Worm (Caenorhabditis elegans) whole organism, L1 larva: Measurements from ENCODE around the gene gcy-27.

ENCODE experiments used
- F16B12.6 ChIP-seq: fragments of 150-350 bp; optimal IDR thresholded peaks from 2 replicates; lab custom pipeline; 2014; ENCODE audit warnings: missing biosample characterization, missing genetic modification characterization
- Y116A8C.19 ChIP-seq: sonication (generic microtip); optimal IDR thresholded peaks from 2 replicates; lab custom pipeline; 2016; ENCODE audit warnings: missing compliant biosample characterization, missing genetic modification characterization, borderline replicate concordance
- aha-1 ChIP-seq: fragments of 150-350 bp; optimal IDR thresholded peaks from 2 replicates; lab custom pipeline; 2014; ENCODE audit warnings: missing biosample characterization, missing genetic modification characterization
- alr-1 ChIP-seq: fragments of 200-800 bp; sonication (Bioruptor generic); optimal IDR thresholded peaks from 2 replicates; lab custom pipeline; 2018; ENCODE audit warnings: borderline replicate concordance, mild to moderate bottlenecking, missing genetic modification characterization, missing compliant biosample characterization
- aly-2 ChIP-seq: fragments of 150-350 bp; optimal IDR thresholded peaks from 2 replicates; lab custom pipeline; 2014; ENCODE audit warnings: missing biosample characterization, missing genetic modification characterization
- ceh-63 ChIP-seq: fragments of 200-800 bp; sonication (Bioruptor generic); optimal IDR thresholded peaks from 2 replicates; lab custom pipeline; 2018; ENCODE audit warnings: mild to moderate bottlenecking, missing genetic modification characterization, missing compliant biosample characterization
- ceh-8 ChIP-seq: fragments of 200-800 bp; sonication (Bioruptor generic); optimal IDR thresholded peaks from 2 replicates; lab custom pipeline; 2018; ENCODE audit warnings: mild to moderate bottlenecking, missing genetic modification characterization, moderate library complexity, missing compliant biosample characterization
- ceh-82 ChIP-seq, 3 experiments: fragments of 150-350 bp in 1 of 3; sonication (generic microtip) in 2 of 3; optimal IDR thresholded peaks; 2 replicates each; lab custom pipeline; 2014 to 2017; ENCODE audit warnings: missing biosample characterization in 3 of 3, missing genetic modification characterization in 3 of 3
- ceh-90 ChIP-seq: sonication (generic microtip); optimal IDR thresholded peaks from 2 replicates; lab custom pipeline; 2016; ENCODE audit warnings: missing genetic modification characterization, missing compliant biosample characterization
- ces-1 ChIP-seq: fragments of 150-350 bp; optimal IDR thresholded peaks from 2 replicates; lab custom pipeline; 2014; ENCODE audit warnings: missing biosample characterization, missing genetic modification reagents, missing genetic modification characterization
- dpl-1 ChIP-seq, 3 experiments: fragments of 150-350 bp in 2 of 3; sonication (generic microtip) in 1 of 3; optimal IDR thresholded peaks; 2 replicates each; lab custom pipeline; 2014 to 2017; ENCODE audit warnings: missing biosample characterization in 3 of 3, missing genetic modification characterization in 3 of 3, missing genetic modification reagents in 3 of 3
- dsc-1 ChIP-seq: sonication (generic microtip); optimal IDR thresholded peaks from 2 replicates; lab custom pipeline; 2016; ENCODE audit warnings: mild to moderate bottlenecking, missing genetic modification characterization, missing compliant biosample characterization
- efl-1 ChIP-seq, 4 experiments: fragments of 150-350 bp; optimal IDR thresholded peaks in 3 of 4; peaks in 1 of 4; 1 replicate in 1 of 4; 2 replicates in 3 of 4; lab custom pipeline; 2014; ENCODE audit warnings: missing biosample characterization in 2 of 4, missing genetic modification characterization in 2 of 4, missing genetic modification reagents in 2 of 4
- elt-2 ChIP-seq: sonication (generic microtip); optimal IDR thresholded peaks from 2 replicates; lab custom pipeline; 2016; ENCODE audit warnings: missing genetic modification characterization, mild to moderate bottlenecking, inconsistent platforms, missing compliant biosample characterization, missing genetic modification reagents
- ets-5 ChIP-seq: fragments of 200-800 bp; sonication (Bioruptor generic); IDR thresholded peaks from 2 replicates; pipeline ENCODE4 v1.3.6; 2022; ENCODE audit warnings: missing genetic modification characterization, missing compliant biosample characterization
- fos-1 ChIP-seq: fragments of 150-350 bp; optimal IDR thresholded peaks from 2 replicates; lab custom pipeline; 2014; ENCODE audit warnings: missing biosample characterization, missing genetic modification characterization
- irx-1 ChIP-seq: sonication (generic microtip); optimal IDR thresholded peaks from 2 replicates; lab custom pipeline; 2016; ENCODE audit warnings: missing genetic modification characterization, missing compliant biosample characterization
- isw-1 ChIP-seq: fragments of 200-800 bp; sonication (Bioruptor generic); IDR thresholded peaks from 2 replicates; pipeline ENCODE4 v1.3.6; 2022; ENCODE audit warnings: missing genetic modification characterization, missing compliant biosample characterization
- jun-1 ChIP-seq: fragments of 150-350 bp; optimal IDR thresholded peaks from 2 replicates; lab custom pipeline; 2014; ENCODE audit warnings: missing biosample characterization, missing genetic modification reagents, missing genetic modification characterization
- lin-35 ChIP-seq, 2 experiments: fragments of 150-350 bp; optimal IDR thresholded peaks; 2 replicates each; lab custom pipeline; 2014; ENCODE audit warnings: missing biosample characterization in 2 of 2, missing genetic modification characterization in 2 of 2, missing genetic modification reagents in 2 of 2
- lir-3 ChIP-seq: sonication (generic microtip); optimal IDR thresholded peaks from 2 replicates; lab custom pipeline; 2016; ENCODE audit warnings: mild to moderate bottlenecking, missing genetic modification characterization, moderate library complexity, missing compliant biosample characterization; ENCODE audit not compliant: poor library complexity
- mdl-1 ChIP-seq, 2 experiments: fragments of 150-350 bp; optimal IDR thresholded peaks; 2 replicates each; lab custom pipeline; 2014 to 2017; ENCODE audit warnings: missing biosample characterization in 2 of 2, missing genetic modification characterization in 2 of 2, inconsistent platforms in 1 of 2
- nhr-12 ChIP-seq: sonication (generic microtip); optimal IDR thresholded peaks from 2 replicates; lab custom pipeline; 2017; ENCODE audit warnings: missing biosample characterization, missing genetic modification characterization
- nhr-19 ChIP-seq: fragments of 200-800 bp; sonication (Bioruptor generic); conservative IDR thresholded peaks from 2 replicates; pipeline ENCODE4 v1.3.6; 2022; ENCODE audit warnings: missing genetic modification characterization, missing compliant biosample characterization
- nhr-20 ChIP-seq: sonication (generic microtip); optimal IDR thresholded peaks from 2 replicates; lab custom pipeline; 2016; ENCODE audit warnings: mild to moderate bottlenecking, missing genetic modification characterization, missing compliant biosample characterization
- nhr-47 ChIP-seq: sonication (generic microtip); optimal IDR thresholded peaks from 2 replicates; lab custom pipeline; 2016; ENCODE audit warnings: mild to moderate bottlenecking, missing genetic modification characterization, moderate library complexity, missing compliant biosample characterization
- nhr-77 ChIP-seq: fragments of 150-350 bp; optimal IDR thresholded peaks from 2 replicates; lab custom pipeline; 2014; ENCODE audit warnings: missing biosample characterization, missing genetic modification characterization
- nhr-84 ChIP-seq: sonication (generic microtip); optimal IDR thresholded peaks from 2 replicates; lab custom pipeline; 2017; ENCODE audit warnings: missing biosample characterization, missing genetic modification characterization
- nhr-85 ChIP-seq: sonication (generic microtip); peaks from one replicate; lab custom pipeline; 2016; ENCODE audit warnings: missing genetic modification characterization, inconsistent platforms, missing compliant biosample characterization
- nhr-90 ChIP-seq: sonication (generic microtip); optimal IDR thresholded peaks from 2 replicates; lab custom pipeline; 2016; ENCODE audit warnings: mild to moderate bottlenecking, missing genetic modification characterization, missing compliant biosample characterization; ENCODE audit not compliant: poor library complexity
- pax-3 ChIP-seq: fragments of 200-800 bp; sonication (Bioruptor generic); optimal IDR thresholded peaks from 2 replicates; lab custom pipeline; 2018; ENCODE audit warnings: mild to moderate bottlenecking, missing genetic modification characterization, moderate library complexity, missing compliant biosample characterization
- pqm-1 ChIP-seq: sonication (generic microtip); optimal IDR thresholded peaks from 3 replicates; lab custom pipeline; 2017; ENCODE audit warnings: missing biosample characterization, missing genetic modification characterization
- skn-1 ChIP-seq: fragments of 150-350 bp; optimal IDR thresholded peaks from 2 replicates; lab custom pipeline; 2014; ENCODE audit warnings: missing biosample characterization, missing genetic modification characterization
- sox-4 ChIP-seq: sonication (generic microtip); optimal IDR thresholded peaks from 2 replicates; lab custom pipeline; 2016; ENCODE audit warnings: missing genetic modification characterization, missing compliant biosample characterization
- sup-37 ChIP-seq: fragments of 200-800 bp; sonication (Bioruptor generic); optimal IDR thresholded peaks from 2 replicates; lab custom pipeline; 2018; ENCODE audit warnings: mild to moderate bottlenecking, missing genetic modification characterization, missing compliant biosample characterization
- swsn-7 ChIP-seq: sonication (generic microtip); optimal IDR thresholded peaks from 2 replicates; lab custom pipeline; 2016; ENCODE audit warnings: missing genetic modification characterization, missing compliant biosample characterization
- tbx-2 ChIP-seq: sonication (generic microtip); optimal IDR thresholded peaks from 2 replicates; lab custom pipeline; 2016; ENCODE audit warnings: missing genetic modification characterization, missing compliant biosample characterization
- unc-130 ChIP-seq: fragments of 150-350 bp; optimal IDR thresholded peaks from 2 replicates; lab custom pipeline; 2017; ENCODE audit warnings: missing biosample characterization, missing genetic modification characterization, inconsistent platforms
- unc-62 ChIP-seq: fragments of 150-350 bp; optimal IDR thresholded peaks from 2 replicates; lab custom pipeline; 2014; ENCODE audit warnings: missing biosample characterization, missing genetic modification reagents, missing genetic modification characterization
- unc-86 ChIP-seq: sonication (generic microtip); optimal IDR thresholded peaks from 2 replicates; lab custom pipeline; 2016; ENCODE audit warnings: missing genetic modification characterization, missing compliant biosample characterization
- vab-15 ChIP-seq: sonication (generic microtip); optimal IDR thresholded peaks from 2 replicates; lab custom pipeline; 2017; ENCODE audit warnings: missing genotype, mild to moderate bottlenecking, missing genetic modification characterization, missing compliant biosample characterization
- zag-1 ChIP-seq: fragments of 150-350 bp; optimal IDR thresholded peaks from 2 replicates; lab custom pipeline; 2014; ENCODE audit warnings: missing biosample characterization, missing genetic modification characterization
- zip-4 ChIP-seq: fragments of 200-800 bp; sonication (Bioruptor generic); optimal IDR thresholded peaks from 2 replicates; lab custom pipeline; 2018; ENCODE audit warnings: mild to moderate bottlenecking, missing genetic modification characterization, moderate library complexity, missing compliant biosample characterization

The gcy-27 gene

ce11 chrIV:17467325-17467724 is 30.9 kb upstream of the gcy-27 start, which contains the start of gene elo-2:
Gene elo-2 (minus strand): TSS chrIV:17467408.
- TF ChIP-seq elt-2 (tag; lab: Kevin White, UChicago) (peak; percentile 92), unc-62 (GFP tag; lab: Kevin White, UChicago) (no peak), ces-1 (GFP tag; lab: Kevin White, UChicago) (no peak), irx-1 (tag; lab: Kevin White, UChicago) (no peak), efl-1 (optimal IDR thresholded peaks at IDR 0.05; lab: Kevin White, UChicago) (no peak), efl-1 (GFP tag; optimal IDR thresholded peaks at IDR 0.05 in 1 of 2; lab: Kevin White, UChicago) (peak in 1 of 2 experiments; percentile 68), nhr-90 (tag; lab: Kevin White, UChicago) (no peak), lin-35 (GFP tag; optimal IDR thresholded peaks at IDR 0.05; lab: Kevin White, UChicago) (peak in 1 of 2 experiments; percentile 18)

ce11 chrIV:17465886-17466285 is 29.4 kb upstream of the gcy-27 start, which contains the start of gene F11E6.6:
Gene F11E6.6 (minus strand): TSS chrIV:17465986.
- no peak for TF ChIP-seq swsn-7 (tag; lab: Kevin White, UChicago)

ce11 chrIV:17463108-17463608 is 26.7 kb upstream of the gcy-27 start, which contains the start of gene F11E6.10:
Gene F11E6.10 (minus strand): TSS chrIV:17463158.
- TF ChIP-seq ceh-82 (tag; optimal IDR thresholded peaks at IDR 0.05; lab: Kevin White, UChicago) (no peak), ets-5 (GFP tag; lab: Robert Waterston, UW) (no peak), dsc-1 (tag; lab: Kevin White, UChicago) (peak; percentile 79), unc-130 (no peak), aly-2 (no peak), ceh-63 (GFP tag; lab: Kevin White, UChicago) (no peak), irx-1 (tag; lab: Kevin White, UChicago) (no peak), alr-1 (tag; lab: Kevin White, UChicago) (no peak), zip-4 (GFP tag; lab: Kevin White, UChicago) (no peak), swsn-7 (tag; lab: Kevin White, UChicago) (no peak), nhr-47 (peak; percentile 9), zag-1 (tag; lab: Kevin White, UChicago) (no peak), nhr-84 (tag; lab: Kevin White, UChicago) (no peak), sup-37 (GFP tag; lab: Kevin White, UChicago) (no peak), unc-86 (tag; lab: Kevin White, UChicago) (no peak), pax-3 (tag; lab: Kevin White, UChicago) (peak; percentile 64), ceh-90 (tag; lab: Kevin White, UChicago) (no peak), ces-1 (GFP tag; lab: Kevin White, UChicago) (no peak), aha-1 (tag; lab: Kevin White, UChicago) (no peak), nhr-12 (no peak), elt-2 (tag; lab: Kevin White, UChicago) (no peak), pqm-1 (tag; lab: Kevin White, UChicago) (no peak)

- TF ChIP-seq F16B12.6 (tag; lab: Kevin White, UChicago): peak; percentile 89
- no peak for TF ChIP-seq zip-4 (GFP tag; lab: Kevin White, UChicago)
- TF ChIP-seq ceh-8 (GFP tag; lab: Kevin White, UChicago): no peak
- peak; percentile 41 for TF ChIP-seq nhr-77 (tag; lab: Kevin White, UChicago)
- TF ChIP-seq dpl-1 (GFP tag; optimal IDR thresholded peaks at IDR 0.05; lab: Kevin White, UChicago): peak; percentile 91 to 94 (median 92)
- peak; percentile 19 for TF ChIP-seq fos-1 (tag; lab: Kevin White, UChicago)
- peak; percentile 52 for TF ChIP-seq skn-1
- no peak for TF ChIP-seq zag-1 (tag; lab: Kevin White, UChicago)
- peak; percentile 4 for TF ChIP-seq unc-130
- no peak for TF ChIP-seq jun-1
- TF ChIP-seq mdl-1 (tag; optimal IDR thresholded peaks at IDR 0.05; lab: Kevin White, UChicago): no peak
- TF ChIP-seq nhr-20 (tag; lab: Kevin White, UChicago): peak; percentile 44
- TF ChIP-seq lir-3: no peak
- TF ChIP-seq isw-1 (GFP tag; lab: Robert Waterston, UW): no peak
- TF ChIP-seq efl-1 (optimal IDR thresholded peaks at IDR 0.05; lab: Kevin White, UChicago): peak; percentile 93 to 94
- TF ChIP-seq efl-1 (GFP tag; optimal IDR thresholded peaks at IDR 0.05 in 1 of 2; lab: Kevin White, UChicago): peak; percentile 93 to 99
- TF ChIP-seq sox-4 (tag; lab: Kevin White, UChicago): no peak
- TF ChIP-seq pqm-1 (tag; lab: Kevin White, UChicago): no peak
- no peak for TF ChIP-seq ets-5 (GFP tag; lab: Robert Waterston, UW)
- TF ChIP-seq vab-15 (tag; lab: Kevin White, UChicago): no peak
- peak; percentile 22 for TF ChIP-seq dsc-1 (tag; lab: Kevin White, UChicago)
- no peak for TF ChIP-seq nhr-19 (GFP tag; lab: Robert Waterston, UW)
- peak in 1 of 3 experiments; percentile 57 for TF ChIP-seq ceh-82 (tag; optimal IDR thresholded peaks at IDR 0.05; lab: Kevin White, UChicago)
- no peak for TF ChIP-seq Y116A8C.19 (tag; lab: Kevin White, UChicago)
- peak; percentile 91 to 97 for TF ChIP-seq lin-35 (GFP tag; optimal IDR thresholded peaks at IDR 0.05; lab: Kevin White, UChicago)
- TF ChIP-seq nhr-85 (tag; lab: Kevin White, UChicago): peak; percentile 5
- TF ChIP-seq tbx-2 (tag; lab: Kevin White, UChicago): peak; percentile 36
Measured at ce11 chrIV:17461222-17461707, 24.8 kb upstream of the gcy-27 start, which contains the start of gene rif-1.1. Gene rif-1.1 (minus strand): TSS chrIV:17461272.
